Worm (Caenorhabditis elegans) whole organism, young adult: ENCODE measurements around the gene xpo-3.

Experiments used
- C06A6.2 ChIP-seq: fragments of 200-800 bp; sonication (Bioruptor generic); conservative IDR thresholded peaks from 2 replicates; pipeline ENCODE4 v1.3.6; 2022; ENCODE audit warnings: missing genetic modification characterization, missing compliant biosample characterization
- F22D6.2 ChIP-seq: sonication (generic microtip); optimal IDR thresholded peaks from 2 replicates; lab custom pipeline; 2016; ENCODE audit warnings: mild to moderate bottlenecking, missing genetic modification characterization, missing compliant biosample characterization
- F23B12.7 ChIP-seq: sonication (generic microtip); optimal IDR thresholded peaks from 2 replicates; lab custom pipeline; 2017; ENCODE audit warnings: missing genetic modification characterization, mild to moderate bottlenecking, missing compliant biosample characterization, antibody characterized with exemption, moderate library complexity; ENCODE audit not compliant: insufficient read depth
- F33H1.4 ChIP-seq: fragments of 200-800 bp; sonication (Bioruptor generic); IDR thresholded peaks from 2 replicates; pipeline ENCODE4 v1.3.6; 2022; ENCODE audit warnings: missing genetic modification reagents, missing genetic modification characterization, missing compliant biosample characterization
- F39B2.1 ChIP-seq: fragments of 200-800 bp; sonication (Bioruptor generic); IDR thresholded peaks from 2 replicates; pipeline ENCODE4 v1.3.6; 2022; ENCODE audit warnings: missing genetic modification reagents, missing genetic modification characterization, missing compliant biosample characterization
- F55B11.4 ChIP-seq: sonication (generic microtip); optimal IDR thresholded peaks from 2 replicates; lab custom pipeline; 2016; ENCODE audit warnings: missing compliant biosample characterization, missing genetic modification characterization, borderline replicate concordance; ENCODE audit not compliant: insufficient read depth
- F57C9.4 ChIP-seq: sonication (generic microtip); optimal IDR thresholded peaks from 2 replicates; lab custom pipeline; 2017; ENCODE audit warnings: mild to moderate bottlenecking, missing genetic modification characterization, missing compliant biosample characterization
- T07F8.4 ChIP-seq: sonication (generic microtip); optimal IDR thresholded peaks from 2 replicates; lab custom pipeline; 2016; ENCODE audit warnings: mild to moderate bottlenecking, missing genetic modification characterization, moderate library complexity, missing compliant biosample characterization
- Y53F4B.3 ChIP-seq: fragments of 200-800 bp; sonication (Bioruptor generic); IDR thresholded peaks from 2 replicates; pipeline ENCODE4 v1.3.6; 2022; ENCODE audit warnings: missing genetic modification reagents, missing genetic modification characterization, missing compliant biosample characterization
- Y95B8A.8 ChIP-seq: fragments of 200-800 bp; sonication (Bioruptor generic); IDR thresholded peaks from 2 replicates; pipeline ENCODE4 v1.3.6; 2022; ENCODE audit warnings: missing genetic modification reagents, missing genetic modification characterization, missing compliant biosample characterization
- ZK185.1 ChIP-seq: sonication (generic microtip); optimal IDR thresholded peaks from 2 replicates; lab custom pipeline; 2016; ENCODE audit warnings: mild to moderate bottlenecking, missing genetic modification characterization, missing compliant biosample characterization; ENCODE audit not compliant: poor library complexity, severe bottlenecking
- aptf-3 ChIP-seq: fragments of 200-800 bp; sonication (Bioruptor generic); IDR thresholded peaks from 2 replicates; pipeline ENCODE4 v1.3.6; 2022; ENCODE audit warnings: missing genetic modification characterization, missing compliant biosample characterization
- atf-7 ChIP-seq: sonication (generic microtip); optimal IDR thresholded peaks from 2 replicates; lab custom pipeline; 2017; ENCODE audit warnings: mild to moderate bottlenecking, missing genetic modification characterization, missing compliant biosample characterization
- cebp-2 ChIP-seq: fragments of 200-800 bp; sonication (Bioruptor generic); IDR thresholded peaks from 2 replicates; pipeline ENCODE4 v1.3.6; 2022; ENCODE audit warnings: missing genetic modification characterization, missing compliant biosample characterization
- chd-7 ChIP-seq: sonication (generic microtip); optimal IDR thresholded peaks from 2 replicates; lab custom pipeline; 2016; ENCODE audit warnings: mild to moderate bottlenecking, missing genetic modification characterization, moderate library complexity, missing compliant biosample characterization
- dox-1 ChIP-seq: fragments of 200-800 bp; sonication (Bioruptor generic); IDR thresholded peaks from 2 replicates; pipeline ENCODE4 v1.3.6; 2022; ENCODE audit warnings: missing genetic modification reagents, missing genetic modification characterization, missing compliant biosample characterization
- egrh-3 ChIP-seq: fragments of 200-800 bp; sonication (Bioruptor generic); IDR thresholded peaks from 2 replicates; pipeline ENCODE4 v1.3.6; 2022; ENCODE audit warnings: missing genetic modification reagents, missing genetic modification characterization, missing compliant biosample characterization
- ekl-4 ChIP-seq: fragments of 200-800 bp; sonication (Bioruptor generic); IDR thresholded peaks from 2 replicates; pipeline ENCODE4 v1.3.6; 2022; ENCODE audit warnings: missing genetic modification reagents, missing genetic modification characterization, missing compliant biosample characterization
- hrde-1 ChIP-seq: sonication (generic microtip); optimal IDR thresholded peaks from 2 replicates; lab custom pipeline; 2016; ENCODE audit warnings: missing genetic modification characterization, mild to moderate bottlenecking, missing compliant biosample characterization, moderate library complexity, missing genotype, missing genetic modification reagents, borderline replicate concordance
- hsf-1 ChIP-seq: fragments of 200-800 bp; sonication (Bioruptor generic); IDR thresholded peaks from 2 replicates; pipeline ENCODE4 v1.3.6; 2022; ENCODE audit warnings: missing genetic modification reagents, missing genetic modification characterization, missing compliant biosample characterization
- lag-1 ChIP-seq: fragments of 200-800 bp; sonication (Bioruptor generic); IDR thresholded peaks from 2 replicates; pipeline ENCODE4 v1.3.6; 2022; ENCODE audit warnings: missing genetic modification reagents, missing genetic modification characterization, missing compliant biosample characterization
- let-526 ChIP-seq: fragments of 200-800 bp; sonication (Bioruptor generic); IDR thresholded peaks from 2 replicates; pipeline ENCODE4 v1.3.6; 2022; ENCODE audit warnings: missing genetic modification reagents, missing genetic modification characterization, missing compliant biosample characterization
- lir-1 ChIP-seq: fragments of 200-800 bp; sonication (Bioruptor generic); conservative IDR thresholded peaks from 2 replicates; pipeline ENCODE4 v1.3.6; 2022; ENCODE audit warnings: missing genetic modification reagents, missing genetic modification characterization, missing compliant biosample characterization
- lsy-27 ChIP-seq: sonication (generic microtip); optimal IDR thresholded peaks from 2 replicates; lab custom pipeline; 2017; ENCODE audit warnings: missing genetic modification characterization, mild to moderate bottlenecking, missing compliant biosample characterization, antibody characterized with exemption, missing genotype, borderline replicate concordance; ENCODE audit not compliant: insufficient read depth
- madf-3 ChIP-seq: fragments of 200-800 bp; sonication (Bioruptor generic); IDR thresholded peaks from 2 replicates; pipeline ENCODE4 v1.3.6; 2022; ENCODE audit warnings: missing genetic modification reagents, missing genetic modification characterization, missing compliant biosample characterization
- mxl-1 ChIP-seq: sonication (generic microtip); optimal IDR thresholded peaks from 2 replicates; lab custom pipeline; 2016; ENCODE audit warnings: missing genetic modification characterization, missing compliant biosample characterization
- nhr-27 ChIP-seq: fragments of 200-800 bp; sonication (Bioruptor generic); optimal IDR thresholded peaks from 2 replicates; lab custom pipeline; 2018; ENCODE audit warnings: mild to moderate bottlenecking, missing genetic modification characterization, moderate library complexity, missing compliant biosample characterization
- nhr-80 ChIP-seq: sonication (generic microtip); optimal IDR thresholded peaks from 2 replicates; lab custom pipeline; 2016; ENCODE audit warnings: missing genetic modification characterization, missing compliant biosample characterization
- rec-8 ChIP-seq, 2 experiments: sonication (generic microtip); optimal IDR thresholded peaks; 2 replicates each; lab custom pipeline; 2016; ENCODE audit warnings: mild to moderate bottlenecking in 2 of 2, missing genetic modification characterization in 2 of 2, missing genetic modification reagents in 2 of 2, missing genotype in 2 of 2, missing biosample characterization in 1 of 2, missing compliant biosample characterization in 1 of 2, moderate library complexity in 1 of 2
- repo-1 ChIP-seq: sonication (generic microtip); optimal IDR thresholded peaks from 2 replicates; lab custom pipeline; 2017; ENCODE audit warnings: mild to moderate bottlenecking, missing genetic modification characterization, missing compliant biosample characterization
- rpc-1 ChIP-seq, 2 experiments: fragments of 150-350 bp in 1 of 2; sonication (generic microtip) in 1 of 2; optimal IDR thresholded peaks; 2 replicates each; lab custom pipeline; 2014 to 2018; ENCODE audit warnings: missing biosample characterization in 1 of 2, missing genetic modification characterization in 1 of 2, missing genetic modification reagents in 1 of 2, missing genotype in 1 of 2
- snpc-3.4 ChIP-seq: sonication (generic microtip); optimal IDR thresholded peaks from 2 replicates; lab custom pipeline; 2017; ENCODE audit warnings: missing genetic modification characterization, mild to moderate bottlenecking, missing compliant biosample characterization, antibody characterized with exemption, moderate library complexity, missing genotype, missing genetic modification reagents
- snpc-4 ChIP-seq, 5 experiments: fragments of 150-350 bp in 1 of 5; sonication (generic microtip) in 4 of 5; optimal IDR thresholded peaks; 2 replicates each; lab custom pipeline; 2014 to 2018; ENCODE audit warnings: missing genetic modification characterization in 5 of 5, missing biosample characterization in 3 of 5, antibody characterized with exemption in 2 of 5, mild to moderate bottlenecking in 2 of 5, missing compliant biosample characterization in 2 of 5, missing genotype in 2 of 5, moderate library complexity in 2 of 5, missing genetic modification reagents in 1 of 5
- unc-62 ChIP-seq: fragments of 150-350 bp; optimal IDR thresholded peaks from 2 replicates; lab custom pipeline; 2014; ENCODE audit warnings: missing biosample characterization, missing genetic modification reagents, missing genetic modification characterization
- zfh-2 ChIP-seq: fragments of 200-800 bp; sonication (Bioruptor generic); conservative IDR thresholded peaks from 2 replicates; pipeline ENCODE4 v1.3.6; 2022; ENCODE audit warnings: missing genetic modification reagents, missing genetic modification characterization, missing compliant biosample characterization
- ztf-18 ChIP-seq: sonication (generic microtip); optimal IDR thresholded peaks from 2 replicates; lab custom pipeline; 2016; ENCODE audit warnings: missing genotype, mild to moderate bottlenecking, missing genetic modification characterization, missing compliant biosample characterization

xpo-3 gene

ce11 chrIV:7920126-7920525 is 3.7 kb downstream of the xpo-3 start, which contains the start of gene C49H3.16:
Gene C49H3.16, plus strand, starts transcription at chrIV:7920426.
- TF ChIP-seq nhr-80 (tag; lab: Kevin White, UChicago) = no peak
- TF ChIP-seq egrh-3 (GFP tag; lab: Robert Waterston, UW) = no peak
- TF ChIP-seq atf-7 (tag; lab: Kevin White, UChicago) = no peak
- no peak for TF ChIP-seq snpc-4 (GFP tag; optimal IDR thresholded peaks at IDR 0.05; lab: Kevin White, UChicago)
- TF ChIP-seq snpc-4 (tag; optimal IDR thresholded peaks at IDR 0.05; lab: Kevin White, UChicago) = no peak

ce11 chrIV:7917881-7918280 is 6.0 kb downstream of the xpo-3 start:
- TF ChIP-seq F23B12.7 = no peak
- no peak for TF ChIP-seq Y53F4B.3
- no peak for TF ChIP-seq ekl-4 (GFP tag; lab: Robert Waterston, UW)
- TF ChIP-seq ztf-18 = no peak
- TF ChIP-seq nhr-27 = no peak
- no peak for TF ChIP-seq hsf-1 (GFP tag; lab: Robert Waterston, UW)
- TF ChIP-seq aptf-3 (GFP tag; lab: Robert Waterston, UW) = no peak
- TF ChIP-seq lir-1 (GFP tag; lab: Robert Waterston, UW) = no peak
- no peak for TF ChIP-seq F55B11.4 (tag; lab: Kevin White, UChicago)
- no peak for TF ChIP-seq snpc-3.4 (tag; lab: Kevin White, UChicago)
- TF ChIP-seq cebp-2 (GFP tag; lab: Robert Waterston, UW) = no peak
- TF ChIP-seq lag-1 (GFP tag; lab: Robert Waterston, UW) = no peak
- no peak for TF ChIP-seq zfh-2 (GFP tag; lab: Robert Waterston, UW)

ce11 chrIV:7916907-7917306 is 6.9 kb downstream of the xpo-3 start:
- TF ChIP-seq C06A6.2 (GFP tag; lab: Robert Waterston, UW) = no peak
- TF ChIP-seq hrde-1 (tag; lab: Kevin White, UChicago) = no peak
- TF ChIP-seq nhr-27 = no peak
- no peak for TF ChIP-seq let-526
- TF ChIP-seq F23B12.7 = no peak
- no peak for TF ChIP-seq F22D6.2 (tag; lab: Kevin White, UChicago)
- no peak for TF ChIP-seq egrh-3 (GFP tag; lab: Robert Waterston, UW)
- no peak for TF ChIP-seq ZK185.1 (tag; lab: Kevin White, UChicago)
- no peak for TF ChIP-seq unc-62
- no peak for TF ChIP-seq chd-7
- TF ChIP-seq mxl-1 (tag; lab: Kevin White, UChicago) = no peak
- no peak for TF ChIP-seq T07F8.4 (tag; lab: Kevin White, UChicago)
- no peak for TF ChIP-seq madf-3 (GFP tag; lab: Robert Waterston, UW)
- no peak for TF ChIP-seq F39B2.1 (GFP tag; lab: Robert Waterston, UW)
- TF ChIP-seq rec-8 (tag; optimal IDR thresholded peaks at IDR 0.05; lab: Kevin White, UChicago) = no peak
- TF ChIP-seq F57C9.4 (tag; lab: Kevin White, UChicago) = no peak
- TF ChIP-seq Y95B8A.8 (GFP tag; lab: Robert Waterston, UW) = no peak
- TF ChIP-seq F33H1.4 = no peak
- TF ChIP-seq dox-1 (GFP tag; lab: Robert Waterston, UW) = no peak
- no peak for TF ChIP-seq repo-1 (tag; lab: Kevin White, UChicago)

- TF ChIP-seq rpc-1 (optimal IDR thresholded peaks at IDR 0.05; lab: Kevin White, UChicago) (no peak), rpc-1 (tag; optimal IDR thresholded peaks at IDR 0.05; lab: Kevin White, UChicago) (no peak), lsy-27 (tag; lab: Kevin White, UChicago) (no peak), madf-3 (GFP tag; lab: Robert Waterston, UW) (0 out of 2 replicates have a peak, but pooled peaks have one; percentile 3)
Measured at ce11 chrIV:7914991-7915390, 8.8 kb downstream of the xpo-3 start, which contains the start of gene C49H3.4. Gene C49H3.4, plus strand, starts transcription at chrIV:7915291.
